Worm (Caenorhabditis elegans) whole organism, mixed stage, embryonic: Measurements from ENCODE around the gene C18E9.7.

Source experiments
- elt-1 ChIP-seq: sonication (generic microtip); optimal IDR thresholded peaks from 2 replicates; lab custom pipeline; 2017; ENCODE audit warnings: missing genetic modification characterization, mild to moderate bottlenecking, missing compliant biosample characterization, antibody characterized with exemption, moderate library complexity, borderline replicate concordance; ENCODE audit not compliant: insufficient read depth
- mab-5 ChIP-seq: fragments of 150-350 bp; optimal IDR thresholded peaks from 2 replicates; lab custom pipeline; 2014; ENCODE audit warnings: missing biosample characterization, missing genetic modification characterization
- nhr-2 ChIP-seq: fragments of 150-350 bp; optimal IDR thresholded peaks from 2 replicates; lab custom pipeline; 2014; ENCODE audit warnings: missing biosample characterization, missing genetic modification characterization
- nhr-237 ChIP-seq: fragments of 150-350 bp; optimal IDR thresholded peaks from 2 replicates; lab custom pipeline; 2014; ENCODE audit warnings: missing biosample characterization, missing genetic modification characterization
- pha-4 ChIP-seq: fragments of 150-350 bp; optimal IDR thresholded peaks from 2 replicates; lab custom pipeline; 2018; ENCODE audit warnings: missing biosample characterization, missing genetic modification reagents, missing genetic modification characterization

- TF ChIP-seq mab-5 (tag; lab: Kevin White, UChicago), result no peak
- TF ChIP-seq nhr-237, result no peak
- TF ChIP-seq elt-1, result no peak
- no peak for TF ChIP-seq nhr-2
- no peak for TF ChIP-seq pha-4 (tag; lab: Kevin White, UChicago)
These were observed 11.8 kb upstream of the C18E9.7 start, which contains the start of gene F44G4.1 for ce11 chrII:8994336-8994735.
